Worm (Caenorhabditis elegans) whole organism, L4 larva: ENCODE results near the gene cfz-2.

Source experiments
- D1046.2 ChIP-seq: fragments of 200-800 bp; sonication (Bioruptor generic); IDR thresholded peaks from 2 replicates; pipeline ENCODE4 v1.3.6; 2022; ENCODE audit warnings: missing genetic modification characterization, missing compliant biosample characterization
- F26F4.8 ChIP-seq: fragments of 200-800 bp; sonication (Bioruptor generic); conservative IDR thresholded peaks from 2 replicates; pipeline ENCODE4 v1.3.6; 2022; ENCODE audit warnings: missing genetic modification characterization, missing compliant biosample characterization
- F49E8.2 ChIP-seq: sonication (generic microtip); optimal IDR thresholded peaks from 2 replicates; lab custom pipeline; 2016; ENCODE audit warnings: missing compliant biosample characterization, mild to moderate bottlenecking, missing genetic modification characterization, borderline replicate concordance
- Y105C5A.15 ChIP-seq: fragments of 200-800 bp; sonication (Bioruptor generic); IDR thresholded peaks from 2 replicates; pipeline ENCODE4 v1.3.6; 2022; ENCODE audit warnings: missing genetic modification characterization, missing compliant biosample characterization
- Y48G9A.11 ChIP-seq: fragments of 200-800 bp; sonication (Bioruptor generic); IDR thresholded peaks from 2 replicates; pipeline ENCODE4 v1.3.6; 2022; ENCODE audit warnings: missing genetic modification reagents, missing genetic modification characterization, missing compliant biosample characterization
- Y75B8A.6 ChIP-seq: fragments of 200-800 bp; sonication (Bioruptor generic); IDR thresholded peaks from 2 replicates; pipeline ENCODE4 v1.3.6; 2022; ENCODE audit warnings: missing genetic modification reagents, missing genetic modification characterization, missing compliant biosample characterization
- aly-2 ChIP-seq: sonication (generic microtip); optimal IDR thresholded peaks from 2 replicates; lab custom pipeline; 2018; ENCODE audit warnings: missing biosample characterization, missing genetic modification characterization
- attf-4 ChIP-seq: sonication (generic microtip); optimal IDR thresholded peaks from 3 replicates; lab custom pipeline; 2017; ENCODE audit warnings: missing biosample characterization, missing genetic modification characterization
- ceh-20 ChIP-seq: fragments of 200-800 bp; sonication (Bioruptor generic); IDR thresholded peaks from 2 replicates; pipeline ENCODE4 v1.3.6; 2022; ENCODE audit warnings: missing genetic modification reagents, missing genetic modification characterization, missing compliant biosample characterization
- ceh-28 ChIP-seq: fragments of 150-350 bp; optimal IDR thresholded peaks from 2 replicates; lab custom pipeline; 2014; ENCODE audit warnings: missing biosample characterization, missing genetic modification reagents, missing genetic modification characterization
- ceh-32 ChIP-seq: sonication (generic microtip); optimal IDR thresholded peaks from 2 replicates; lab custom pipeline; 2016; ENCODE audit warnings: mild to moderate bottlenecking, missing genetic modification characterization, missing compliant biosample characterization; ENCODE audit not compliant: poor library complexity
- ceh-44 ChIP-seq: fragments of 200-800 bp; sonication (Bioruptor generic); IDR thresholded peaks from 2 replicates; pipeline ENCODE4 v1.3.6; 2022; ENCODE audit warnings: missing genetic modification reagents, missing genetic modification characterization, missing compliant biosample characterization
- daf-16 ChIP-seq, 3 experiments: sonication (generic microtip); optimal IDR thresholded peaks; 2 replicates each; lab custom pipeline; 2016 to 2017; ENCODE audit warnings: missing genetic modification characterization in 3 of 3, missing genetic modification reagents in 3 of 3, mild to moderate bottlenecking in 2 of 3, missing compliant biosample characterization in 2 of 3, missing biosample characterization in 1 of 3, moderate library complexity in 1 of 3
- daf-8 ChIP-seq: fragments of 200-800 bp; sonication (Bioruptor generic); IDR thresholded peaks from 2 replicates; pipeline ENCODE4 v1.3.6; 2022; ENCODE audit warnings: missing genetic modification characterization, missing compliant biosample characterization
- dmd-9 ChIP-seq: fragments of 200-800 bp; sonication (Bioruptor generic); IDR thresholded peaks from 2 replicates; pipeline ENCODE4 v1.3.6; 2022; ENCODE audit warnings: missing genetic modification reagents, missing genetic modification characterization, missing compliant biosample characterization
- dpl-1 ChIP-seq: fragments of 150-350 bp; optimal IDR thresholded peaks from 2 replicates; lab custom pipeline; 2014; ENCODE audit warnings: missing biosample characterization, missing genetic modification reagents, missing genetic modification characterization
- fos-1 ChIP-seq: fragments of 150-350 bp; optimal IDR thresholded peaks from 2 replicates; lab custom pipeline; 2014; ENCODE audit warnings: missing biosample characterization, missing genetic modification characterization
- hif-1 ChIP-seq, 2 experiments: sonication (generic microtip); optimal IDR thresholded peaks; 2 replicates each; lab custom pipeline; 2016 to 2017; ENCODE audit warnings: missing compliant biosample characterization in 2 of 2, missing genetic modification characterization in 2 of 2, missing genetic modification reagents in 2 of 2, missing genotype in 2 of 2, mild to moderate bottlenecking in 1 of 2
- hlh-11 ChIP-seq: fragments of 200-800 bp; sonication (Bioruptor generic); optimal IDR thresholded peaks from 2 replicates; lab custom pipeline; 2018; ENCODE audit warnings: mild to moderate bottlenecking, missing genetic modification characterization, missing compliant biosample characterization
- hlh-30 ChIP-seq: sonication (generic microtip); optimal IDR thresholded peaks from 2 replicates; lab custom pipeline; 2017; ENCODE audit warnings: antibody characterized with exemption, mild to moderate bottlenecking, missing genetic modification characterization, missing compliant biosample characterization; ENCODE audit not compliant: insufficient read depth
- lim-7 ChIP-seq: fragments of 200-800 bp; sonication (Bioruptor generic); IDR thresholded peaks from 2 replicates; pipeline ENCODE4 v1.3.6; 2022; ENCODE audit warnings: missing genetic modification characterization, missing compliant biosample characterization
- lin-1 ChIP-seq: fragments of 200-800 bp; sonication (Bioruptor generic); IDR thresholded peaks from 2 replicates; pipeline ENCODE4 v1.3.6; 2022; ENCODE audit warnings: missing genetic modification reagents, missing genetic modification characterization, missing compliant biosample characterization
- lin-15B ChIP-seq: fragments of 150-350 bp; sonication (generic microtip); optimal IDR thresholded peaks from 3 replicates; lab custom pipeline; 2014; ENCODE audit warnings: missing biosample characterization, missing genetic modification characterization
- lin-38 ChIP-seq: fragments of 200-800 bp; sonication (Bioruptor generic); IDR thresholded peaks from 2 replicates; pipeline ENCODE4 v1.3.6; 2022; ENCODE audit warnings: missing genetic modification reagents, missing genetic modification characterization, missing compliant biosample characterization
- mep-1 ChIP-seq: fragments of 150-350 bp; sonication (generic microtip); optimal IDR thresholded peaks from 3 replicates; lab custom pipeline; 2014; ENCODE audit warnings: missing biosample characterization, missing genetic modification characterization
- nhr-102 ChIP-seq: sonication (generic microtip); optimal IDR thresholded peaks from 2 replicates; lab custom pipeline; 2016; ENCODE audit warnings: mild to moderate bottlenecking, missing genetic modification characterization, moderate library complexity, missing compliant biosample characterization
- nhr-25 ChIP-seq: sonication (generic microtip); optimal IDR thresholded peaks from 2 replicates; lab custom pipeline; 2017; ENCODE audit warnings: missing genetic modification characterization, mild to moderate bottlenecking, missing compliant biosample characterization, antibody characterized with exemption, moderate library complexity, borderline replicate concordance; ENCODE audit not compliant: insufficient read depth
- nhr-28 ChIP-seq: fragments of 150-350 bp; optimal IDR thresholded peaks from 2 replicates; lab custom pipeline; 2014; ENCODE audit warnings: missing biosample characterization, missing genetic modification characterization
- nhr-6 ChIP-seq: fragments of 150-350 bp; optimal IDR thresholded peaks from 2 replicates; lab custom pipeline; 2014; ENCODE audit warnings: missing biosample characterization, missing genetic modification characterization
- nhr-77 ChIP-seq: fragments of 150-350 bp; optimal IDR thresholded peaks from 2 replicates; lab custom pipeline; 2014; ENCODE audit warnings: missing biosample characterization, missing genetic modification characterization
- php-3 ChIP-seq: fragments of 200-800 bp; sonication (Bioruptor generic); IDR thresholded peaks from 2 replicates; pipeline ENCODE4 v1.3.6; 2022; ENCODE audit warnings: missing genetic modification reagents, missing genetic modification characterization, missing compliant biosample characterization
- pqm-1 ChIP-seq: sonication (generic microtip); optimal IDR thresholded peaks from 2 replicates; lab custom pipeline; 2017; ENCODE audit warnings: missing biosample characterization, missing genetic modification characterization
- sdz-12 ChIP-seq: fragments of 200-800 bp; sonication (Bioruptor generic); optimal IDR thresholded peaks from 2 replicates; lab custom pipeline; 2018; ENCODE audit warnings: mild to moderate bottlenecking, missing genetic modification characterization, missing compliant biosample characterization
- skn-1 ChIP-seq: fragments of 150-350 bp; optimal IDR thresholded peaks from 2 replicates; lab custom pipeline; 2014; ENCODE audit warnings: missing biosample characterization, missing genetic modification characterization
- spr-3 ChIP-seq: fragments of 200-800 bp; sonication (Bioruptor generic); optimal IDR thresholded peaks from 2 replicates; lab custom pipeline; 2018; ENCODE audit warnings: mild to moderate bottlenecking, missing genetic modification characterization, missing compliant biosample characterization
- unc-39 ChIP-seq: sonication (generic microtip); optimal IDR thresholded peaks from 2 replicates; lab custom pipeline; 2017; ENCODE audit warnings: missing biosample characterization, missing genetic modification characterization
- unc-62 ChIP-seq, 3 experiments: fragments of 150-350 bp in 1 of 3; sonication (generic microtip); optimal IDR thresholded peaks in 2 of 3; peaks in 1 of 3; 1 replicate in 1 of 3; 2 replicates in 2 of 3; lab custom pipeline; 2014 to 2017; ENCODE audit warnings: missing biosample characterization in 3 of 3, missing genetic modification characterization in 3 of 3, missing genetic modification reagents in 3 of 3, missing genotype in 1 of 3
- zag-1 ChIP-seq: fragments of 150-350 bp; optimal IDR thresholded peaks from 2 replicates; lab custom pipeline; 2014; ENCODE audit warnings: missing biosample characterization, missing genetic modification characterization

cfz-2 gene

ce11 chrV:3476228-3476627 is 31.6 kb upstream of the cfz-2 start:
- no peak for TF ChIP-seq Y48G9A.11 (GFP tag; lab: Robert Waterston, UW)
- TF ChIP-seq hlh-30: no peak
- no peak for TF ChIP-seq ceh-20 (GFP tag; lab: Robert Waterston, UW)
- peak in 1 of 2 experiments; percentile 97 for TF ChIP-seq unc-62 (GFP tag; optimal IDR thresholded peaks at IDR 0.05 in 1 of 2; lab: Kevin White, UChicago)
- TF ChIP-seq unc-62 (tag; optimal IDR thresholded peaks at IDR 0.05; lab: Kevin White, UChicago): no peak
- no peak for TF ChIP-seq mep-1 (tag; lab: Kevin White, UChicago)
- TF ChIP-seq hif-1 (tag; optimal IDR thresholded peaks at IDR 0.05; lab: Kevin White, UChicago): no peak

DNA sequence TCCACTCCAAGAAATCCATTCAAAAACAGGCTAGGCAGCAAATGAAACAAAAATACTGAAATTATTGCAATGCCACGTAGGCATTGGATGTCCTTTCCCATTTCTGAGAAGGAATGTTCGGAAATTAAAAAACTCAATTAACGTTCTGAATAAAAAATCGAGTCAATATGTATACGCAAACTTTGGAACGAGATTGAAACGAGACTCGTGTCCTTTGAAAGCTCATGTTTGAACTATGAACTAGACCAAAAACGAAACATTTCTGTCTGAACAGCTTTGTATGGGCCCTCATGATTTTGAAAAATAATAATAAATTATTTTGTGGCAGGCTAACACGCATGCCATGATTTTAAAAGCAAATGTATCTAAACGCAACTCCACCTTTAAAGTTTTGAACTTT is 30.3 kb upstream of the cfz-2 start, which contains the start of gene oac-2:
TSS of gene oac-2 (minus strand) at position 101 of the 400 bp plus-strand sequence.
- TF ChIP-seq attf-4 (no peak), fos-1 (tag; lab: Kevin White, UChicago) (no peak)

DNA sequence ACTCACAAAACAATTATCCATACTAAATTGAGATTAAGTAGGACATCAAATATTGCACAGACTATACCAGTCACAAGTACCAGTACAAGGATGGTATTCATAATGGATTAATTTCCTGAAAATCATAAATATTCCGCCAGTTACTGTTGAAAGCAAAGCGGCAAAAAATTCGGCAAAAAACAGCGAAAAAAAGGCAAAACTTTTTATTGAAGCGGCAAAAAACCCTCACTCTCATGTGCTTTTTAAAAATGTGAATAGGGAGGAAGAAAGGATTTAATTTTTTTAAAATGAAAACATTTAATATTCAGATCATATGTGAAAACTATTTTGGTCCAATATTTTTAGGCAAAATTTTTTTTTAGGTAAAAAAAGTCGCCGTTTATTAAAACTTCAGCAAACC is 26.1 kb upstream of the cfz-2 start, which contains the start of gene srbc-29:
TSS of gene srbc-29 (minus strand) at position 101 of the 400 bp plus-strand sequence.
- no peak for TF ChIP-seq hlh-11 (tag; lab: Kevin White, UChicago)
- no peak for TF ChIP-seq sdz-12 (GFP tag; lab: Kevin White, UChicago)
- no peak for TF ChIP-seq lim-7 (GFP tag; lab: Robert Waterston, UW)
- TF ChIP-seq F49E8.2 (tag; lab: Kevin White, UChicago): no peak
- no peak for TF ChIP-seq zag-1 (tag; lab: Kevin White, UChicago)
- no peak for TF ChIP-seq F26F4.8 (GFP tag; lab: Robert Waterston, UW)
- no peak for TF ChIP-seq lin-38 (GFP tag; lab: Robert Waterston, UW)
- no peak for TF ChIP-seq lin-15B (tag; lab: Kevin White, UChicago)
- TF ChIP-seq daf-8 (GFP tag; lab: Robert Waterston, UW): no peak
- TF ChIP-seq Y75B8A.6 (GFP tag; lab: Robert Waterston, UW): no peak
- no peak for TF ChIP-seq aly-2

DNA sequence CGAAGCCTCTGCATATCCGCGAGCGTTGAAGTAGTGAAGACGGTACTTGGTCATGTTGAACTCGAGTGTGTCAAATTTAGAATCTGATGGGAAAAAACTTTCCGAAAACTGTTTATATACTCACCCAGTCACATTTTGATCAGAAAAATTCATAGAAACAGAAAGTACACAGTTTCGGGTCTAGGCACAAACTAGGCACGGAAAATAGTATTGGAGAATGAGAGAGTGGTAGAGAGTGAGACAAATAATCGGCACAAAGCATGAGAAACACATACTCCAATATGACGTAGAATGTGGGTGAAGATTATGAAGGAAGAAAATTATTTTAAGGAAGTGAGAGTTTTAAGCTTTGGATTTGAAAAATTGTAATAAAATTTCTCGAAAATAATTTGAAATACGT is 23.8 kb upstream of the cfz-2 start, which contains the start of gene gst-33:
TSS of gene gst-33 (minus strand) at position 127 of the 400 bp plus-strand sequence.
- no peak for TF ChIP-seq ceh-32 (tag; lab: Kevin White, UChicago)
- TF ChIP-seq unc-39 (tag; lab: Kevin White, UChicago): no peak
- TF ChIP-seq Y105C5A.15 (GFP tag; lab: Robert Waterston, UW): no peak
- TF ChIP-seq nhr-6 (tag; lab: Kevin White, UChicago): no peak
- no peak for TF ChIP-seq unc-62 (GFP tag; optimal IDR thresholded peaks at IDR 0.05 in 1 of 2; lab: Kevin White, UChicago)
- no peak for TF ChIP-seq unc-62 (tag; optimal IDR thresholded peaks at IDR 0.05; lab: Kevin White, UChicago)
- TF ChIP-seq nhr-25: no peak
- TF ChIP-seq D1046.2: no peak
- TF ChIP-seq hlh-30: no peak
- TF ChIP-seq daf-16 (GFP tag; optimal IDR thresholded peaks at IDR 0.05; lab: Kevin White, UChicago): no peak
- TF ChIP-seq daf-16 (tag; optimal IDR thresholded peaks at IDR 0.05; lab: Kevin White, UChicago): peak; percentile 87
- peak; percentile 50 for TF ChIP-seq pqm-1 (tag; lab: Kevin White, UChicago)
- TF ChIP-seq ceh-28 (tag; lab: Kevin White, UChicago): no peak
- no peak for TF ChIP-seq skn-1 (tag; lab: Kevin White, UChicago)
- no peak for TF ChIP-seq spr-3 (GFP tag; lab: Kevin White, UChicago)
- TF ChIP-seq lin-38 (GFP tag; lab: Robert Waterston, UW): no peak
- TF ChIP-seq dpl-1: no peak
- peak; percentile 97 for TF ChIP-seq nhr-102 (tag; lab: Kevin White, UChicago)
- TF ChIP-seq php-3 (GFP tag; lab: Robert Waterston, UW): no peak
- no peak for TF ChIP-seq ceh-44 (GFP tag; lab: Robert Waterston, UW)
- TF ChIP-seq nhr-28 (tag; lab: Kevin White, UChicago): peak; percentile 98
- no peak for TF ChIP-seq lin-1 (GFP tag; lab: Robert Waterston, UW)
- TF ChIP-seq dmd-9: no peak
- TF ChIP-seq nhr-77 (tag; lab: Kevin White, UChicago): peak; percentile 50
- TF ChIP-seq, all 104 proteins: peak for 5
